Worm (Caenorhabditis elegans): ENCODE results near the gene F59B1.10.

Gene F59B1.10

DNA sequence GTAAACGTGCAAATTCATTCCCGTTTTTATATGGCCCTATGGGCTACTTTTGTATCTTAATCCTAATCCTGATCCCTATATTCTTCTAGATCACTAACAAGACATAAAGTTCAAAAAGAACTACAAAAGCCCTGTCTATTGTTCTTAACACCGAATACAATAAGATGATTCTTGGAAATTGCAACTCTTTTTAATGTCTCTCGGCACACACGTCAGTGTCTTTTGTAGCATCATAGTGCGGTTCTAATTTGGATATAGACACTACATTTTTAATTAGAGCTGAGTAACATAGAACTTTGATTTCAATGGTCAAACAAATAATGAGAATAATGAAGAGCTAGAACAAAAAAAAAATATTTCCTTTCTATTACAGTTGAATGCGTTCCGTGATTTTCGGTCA is 7.9 kb downstream of the F59B1.10 start:
- TF ChIP-seq unc-55 (GFP tag; optimal IDR thresholded peaks at IDR 0.05) (no peak), ztf-11 (tag; optimal IDR thresholded peaks at IDR 0.05) (no peak), R02D3.7 (tag; optimal IDR thresholded peaks at IDR 0.05) (no peak), sma-9 (GFP tag; optimal IDR thresholded peaks at IDR 0.05) (no peak), sma-9 (tag; optimal IDR thresholded peaks at IDR 0.05) (no peak), mdl-1 (tag; optimal IDR thresholded peaks at IDR 0.05) (no peak)

DNA sequence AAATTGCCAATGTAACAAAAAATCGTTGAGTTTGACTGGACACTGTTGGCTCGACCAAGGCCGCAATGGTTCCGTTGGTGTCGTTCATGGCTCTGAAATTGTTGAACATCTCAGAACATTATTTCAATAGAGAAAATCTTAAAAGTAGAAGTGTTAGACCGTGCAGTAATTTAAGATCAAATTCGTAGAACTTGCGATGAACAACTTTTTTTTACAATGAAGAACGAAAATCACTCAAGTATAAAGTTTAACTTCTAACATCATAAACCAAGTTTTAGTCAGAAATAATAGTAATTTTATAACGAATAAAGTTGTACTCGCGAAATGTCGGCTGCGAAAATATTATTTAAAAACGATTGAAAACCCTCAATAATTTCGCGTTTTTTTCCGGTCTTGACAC is 10.7 kb downstream of the F59B1.10 start, which contains the start of gene srx-41:
Gene srx-41 (minus strand): TSS at position 101 of the 400 bp plus-strand sequence.
- TF ChIP-seq nhr-23 (tag; optimal IDR thresholded peaks at IDR 0.05) (no peak), egl-27 (tag; optimal IDR thresholded peaks at IDR 0.05) (no peak), elt-1 (tag; optimal IDR thresholded peaks at IDR 0.05) (no peak), lsy-2 (tag; optimal IDR thresholded peaks at IDR 0.05) (no peak), sma-9 (GFP tag; optimal IDR thresholded peaks at IDR 0.05) (no peak), sma-9 (tag; optimal IDR thresholded peaks at IDR 0.05) (no peak), mdl-1 (tag; optimal IDR thresholded peaks at IDR 0.05) (no peak), nhr-237 (tag; optimal IDR thresholded peaks at IDR 0.05) (no peak), C34F6.9 (tag; optimal IDR thresholded peaks at IDR 0.05) (no peak)

- peak; percentile 57 for TF ChIP-seq crh-2 (tag; optimal IDR thresholded peaks at IDR 0.05)
- no peak for TF ChIP-seq nhr-237 (tag; optimal IDR thresholded peaks at IDR 0.05)
- TF ChIP-seq nhr-21 (tag; optimal IDR thresholded peaks at IDR 0.05): peak; percentile 4
- TF ChIP-seq skn-1 (tag; optimal IDR thresholded peaks at IDR 0.05): peak; percentile 19
- TF ChIP-seq nhr-129 (tag; optimal IDR thresholded peaks at IDR 0.05): peak; percentile 24
- TF ChIP-seq lin-11 (tag; optimal IDR thresholded peaks at IDR 0.05): no peak
- TF ChIP-seq sma-3 (GFP tag; optimal IDR thresholded peaks at IDR 0.05): peak; percentile 3
- no peak for TF ChIP-seq snpc-4 (tag; optimal IDR thresholded peaks at IDR 0.05)
- peak; percentile 75 for TF ChIP-seq fos-1 (tag; optimal IDR thresholded peaks at IDR 0.05)
- peak; percentile 50 for TF ChIP-seq sma-9 (GFP tag; optimal IDR thresholded peaks at IDR 0.05)
- no peak for TF ChIP-seq sma-9 (tag; optimal IDR thresholded peaks at IDR 0.05)
- peak; percentile 18 for TF ChIP-seq gmeb-1 (tag; optimal IDR thresholded peaks at IDR 0.05)
- TF ChIP-seq F13H6.1 (tag; optimal IDR thresholded peaks at IDR 0.05): peak; percentile 42
- no peak for TF ChIP-seq mab-5 (tag; optimal IDR thresholded peaks at IDR 0.05)
- peak; percentile 12 for TF ChIP-seq lin-13 (GFP tag; optimal IDR thresholded peaks at IDR 0.05)
- peak; percentile 22 for TF ChIP-seq ama-1 (optimal IDR thresholded peaks at IDR 0.05)
- TF ChIP-seq C34F6.9 (tag; optimal IDR thresholded peaks at IDR 0.05): no peak
These were observed 13.3 kb downstream of the F59B1.10 start for ce11 chrV:3634293-3635016.

- TF ChIP-seq peb-1 (tag; optimal IDR thresholded peaks at IDR 0.05): no peak
- no peak for TF ChIP-seq nhr-12 (tag; optimal IDR thresholded peaks at IDR 0.05)
- TF ChIP-seq R02D3.7 (tag; optimal IDR thresholded peaks at IDR 0.05): no peak
- TF ChIP-seq sma-9 (GFP tag; optimal IDR thresholded peaks at IDR 0.05): no peak
- no peak for TF ChIP-seq sma-9 (tag; optimal IDR thresholded peaks at IDR 0.05)
- TF ChIP-seq skn-1 (tag; optimal IDR thresholded peaks at IDR 0.05): no peak
- no peak for TF ChIP-seq nhr-11 (tag; optimal IDR thresholded peaks at IDR 0.05)
- TF ChIP-seq ceh-82 (tag; optimal IDR thresholded peaks at IDR 0.05): no peak
- TF ChIP-seq elt-3 (tag; optimal IDR thresholded peaks at IDR 0.05): no peak
- no peak for TF ChIP-seq elt-1 (tag; optimal IDR thresholded peaks at IDR 0.05)
- no peak for TF ChIP-seq gmeb-1 (tag; optimal IDR thresholded peaks at IDR 0.05)
- TF ChIP-seq nhr-21 (tag; optimal IDR thresholded peaks at IDR 0.05): no peak
- no peak for TF ChIP-seq unc-62 (GFP tag; optimal IDR thresholded peaks at IDR 0.05)
- no peak for TF ChIP-seq egl-27 (tag; optimal IDR thresholded peaks at IDR 0.05)
- no peak for TF ChIP-seq C34F6.9 (tag; optimal IDR thresholded peaks at IDR 0.05)
- no peak for TF ChIP-seq ceh-16 (tag; optimal IDR thresholded peaks at IDR 0.05)
These were observed 14.7 kb downstream of the F59B1.10 start, which contains the start of gene F59B1.2 for ce11 chrV:3633041-3633440. Gene F59B1.2, plus strand, starts transcription at chrV:3633341.

ce11 chrV:3632249-3633030 is 15.3 kb downstream of the F59B1.10 start:
- TF ChIP-seq unc-39 (tag; optimal IDR thresholded peaks at IDR 0.05): no peak
- no peak for TF ChIP-seq dmd-4 (tag; optimal IDR thresholded peaks at IDR 0.05)
- TF ChIP-seq sma-9 (GFP tag; optimal IDR thresholded peaks at IDR 0.05): peak; percentile 68
- no peak for TF ChIP-seq sma-9 (tag; optimal IDR thresholded peaks at IDR 0.05)
- no peak for TF ChIP-seq ztf-1 (GFP tag; conservative IDR thresholded peaks at IDR 0.05)
- TF ChIP-seq R02D3.7 (tag; optimal IDR thresholded peaks at IDR 0.05): no peak
- no peak for TF ChIP-seq unc-55 (GFP tag; optimal IDR thresholded peaks at IDR 0.05)
- TF ChIP-seq gmeb-1 (tag; optimal IDR thresholded peaks at IDR 0.05): peak; percentile 21
- no peak for TF ChIP-seq nhr-237 (tag; optimal IDR thresholded peaks at IDR 0.05)
- no peak for TF ChIP-seq lin-39 (tag; optimal IDR thresholded peaks at IDR 0.05)
- no peak for TF ChIP-seq ama-1 (optimal IDR thresholded peaks at IDR 0.05)
- no peak for TF ChIP-seq sem-4 (tag; optimal IDR thresholded peaks at IDR 0.05)
- no peak for TF ChIP-seq elt-3 (tag; optimal IDR thresholded peaks at IDR 0.05)
- TF ChIP-seq ZK546.5 (tag; optimal IDR thresholded peaks at IDR 0.05): no peak
- TF ChIP-seq crh-2 (tag; optimal IDR thresholded peaks at IDR 0.05): peak; percentile 48
- TF ChIP-seq F13H6.1 (tag; optimal IDR thresholded peaks at IDR 0.05): peak; percentile 15
- TF ChIP-seq lin-13 (GFP tag; optimal IDR thresholded peaks at IDR 0.05): no peak
- peak; percentile 46 for TF ChIP-seq fos-1 (tag; optimal IDR thresholded peaks at IDR 0.05)
- no peak for TF ChIP-seq elt-1 (tag; optimal IDR thresholded peaks at IDR 0.05)
- TF ChIP-seq nhr-129 (tag; optimal IDR thresholded peaks at IDR 0.05): peak; percentile 38
- no peak for TF ChIP-seq zag-1 (tag; optimal IDR thresholded peaks at IDR 0.05)
